Fruit fly (Drosophila melanogaster) whole organism, embryonic: ENCODE results near the gene Cdc16.
A peak's percentile ranks its signal among the peaks of the same experiment; 100 is the strongest.

ENCODE experiments used
- CG11085 ChIP-seq: fragments of 200-800 bp; sonication (Bioruptor generic); IDR thresholded peaks from 2 replicates; pipeline ENCODE4 v1.3.6; 2022; ENCODE audit warnings: missing biosample characterization, missing genetic modification characterization
- CG11398 ChIP-seq: fragments of 200-800 bp; sonication (Bioruptor generic); optimal IDR thresholded peaks from 2 replicates; lab custom pipeline; 2016; ENCODE audit warnings: missing biosample characterization, missing genetic modification characterization
- CG11560 ChIP-seq: fragments of 200-800 bp; sonication (Bioruptor generic); IDR thresholded peaks from 3 replicates; pipeline ENCODE4 v1.3.6; 2022; ENCODE audit warnings: missing biosample characterization, missing genetic modification characterization
- CG12219 ChIP-seq: fragments of 200-800 bp; sonication (Bioruptor generic); optimal IDR thresholded peaks from 3 replicates; lab custom pipeline; 2018; ENCODE audit warnings: missing biosample characterization, mild to moderate bottlenecking, missing genetic modification characterization
- CG13624 ChIP-seq: fragments of 200-800 bp; sonication (Bioruptor generic); optimal IDR thresholded peaks from 2 replicates; lab custom pipeline; 2016; ENCODE audit warnings: missing biosample characterization, missing genetic modification characterization
- CG14710 ChIP-seq: fragments of 200-800 bp; sonication (Bioruptor generic); optimal IDR thresholded peaks from 3 replicates; lab custom pipeline; 2019; ENCODE audit warnings: missing biosample characterization, mild to moderate bottlenecking, missing genetic modification characterization, moderate library complexity
- CG17328 ChIP-seq: fragments of 200-800 bp; sonication (Bioruptor generic); IDR thresholded peaks from 2 replicates; pipeline ENCODE4 v1.3.6; 2022; ENCODE audit warnings: missing biosample characterization, missing genetic modification characterization
- CG17612 ChIP-seq: fragments of 200-800 bp; sonication (Bioruptor generic); IDR thresholded peaks from 2 replicates; pipeline ENCODE4 v1.3.6; 2022; ENCODE audit warnings: missing biosample characterization, missing genetic modification characterization
- CG17802 ChIP-seq: fragments of 200-800 bp; sonication (Bioruptor generic); optimal IDR thresholded peaks from 2 replicates; lab custom pipeline; 2018; ENCODE audit warnings: missing biosample characterization, mild to moderate bottlenecking, missing genetic modification characterization, moderate library complexity
- CG17829 ChIP-seq: fragments of 200-800 bp; optimal IDR thresholded peaks from 2 replicates; lab custom pipeline; 2019; ENCODE audit warnings: missing biosample characterization, mild to moderate bottlenecking, missing genetic modification characterization, moderate library complexity
- CG18476 ChIP-seq: fragments of 200-800 bp; sonication (Bioruptor generic); optimal IDR thresholded peaks from 2 replicates; lab custom pipeline; 2016; ENCODE audit warnings: missing biosample characterization, mild to moderate bottlenecking, missing genetic modification characterization
- CG2120 ChIP-seq: fragments of 200-800 bp; sonication (Bioruptor generic); optimal IDR thresholded peaks from 3 replicates; lab custom pipeline; 2016; ENCODE audit warnings: missing biosample characterization, missing genetic modification characterization
- CG2129 ChIP-seq: fragments of 200-800 bp; sonication (Bioruptor generic); IDR thresholded peaks from 2 replicates; pipeline ENCODE4 v1.3.6; 2022; ENCODE audit warnings: missing biosample characterization, missing genetic modification characterization; ENCODE audit not compliant: partially characterized antibody
- CG31388 ChIP-seq: fragments of 200-800 bp; sonication (Bioruptor generic); optimal IDR thresholded peaks from 2 replicates; lab custom pipeline; 2016; ENCODE audit warnings: missing biosample characterization, missing genetic modification characterization
- CG32772 ChIP-seq: fragments of 200-800 bp; sonication (Bioruptor generic); IDR thresholded peaks from 2 replicates; pipeline ENCODE4 v1.3.6; 2022; ENCODE audit warnings: missing biosample characterization, missing genetic modification characterization
- CG3995 ChIP-seq: fragments of 200-800 bp; sonication (Bioruptor generic); optimal IDR thresholded peaks from 3 replicates; lab custom pipeline; 2016; ENCODE audit warnings: missing biosample characterization, missing genetic modification characterization
- CG4617 ChIP-seq: fragments of 200-800 bp; sonication (Bioruptor generic); optimal IDR thresholded peaks from 3 replicates; lab custom pipeline; 2016; ENCODE audit warnings: missing biosample characterization, missing genetic modification characterization, borderline replicate concordance
- CG4854 ChIP-seq: fragments of 200-800 bp; sonication (Bioruptor generic); optimal IDR thresholded peaks from 2 replicates; lab custom pipeline; 2016; ENCODE audit warnings: missing biosample characterization, missing genetic modification characterization, inconsistent platforms
- CG7372 ChIP-seq: fragments of 200-800 bp; sonication (Bioruptor generic); IDR thresholded peaks from 2 replicates; pipeline ENCODE4 v1.3.6; 2022; ENCODE audit warnings: missing biosample characterization, missing genetic modification characterization
- CG7745 ChIP-seq: fragments of 200-800 bp; sonication (Bioruptor generic); optimal IDR thresholded peaks from 2 replicates; lab custom pipeline; 2018; ENCODE audit warnings: missing biosample characterization, mild to moderate bottlenecking, missing genetic modification characterization, moderate library complexity
- CG7963 ChIP-seq: fragments of 200-800 bp; sonication (Bioruptor generic); IDR thresholded peaks from 3 replicates; pipeline ENCODE4 v1.3.6; 2022; ENCODE audit warnings: missing biosample characterization, missing genetic modification characterization; ENCODE audit not compliant: partially characterized antibody
- CG9817 ChIP-seq: fragments of 200-800 bp; sonication (Bioruptor generic); optimal IDR thresholded peaks from 2 replicates; lab custom pipeline; 2018; ENCODE audit warnings: missing biosample characterization, mild to moderate bottlenecking, missing genetic modification characterization, moderate library complexity
- CHES-1-like ChIP-seq: fragments of 200-800 bp; sonication (Bioruptor generic); optimal IDR thresholded peaks from 2 replicates; lab custom pipeline; 2016; ENCODE audit warnings: missing biosample characterization, missing genetic modification characterization
- Dip2 ChIP-seq: fragments of 200-800 bp; sonication (Bioruptor generic); IDR thresholded peaks from 2 replicates; pipeline ENCODE4 v1.3.6; 2022; ENCODE audit warnings: missing biosample characterization, missing genetic modification characterization
- Ets97D ChIP-seq: fragments of 200-800 bp; sonication (Bioruptor generic); optimal IDR thresholded peaks from 3 replicates; lab custom pipeline; 2016; ENCODE audit warnings: missing biosample characterization, missing genetic modification characterization
- HLH4C ChIP-seq: fragments of 200-800 bp; sonication (Bioruptor generic); IDR thresholded peaks from 3 replicates; pipeline ENCODE4 v1.3.6; 2022; ENCODE audit warnings: missing biosample characterization, missing genetic modification characterization; ENCODE audit not compliant: partially characterized antibody
- Hr51 ChIP-seq, 2 experiments: fragments of 200-800 bp; sonication (Bioruptor generic); optimal IDR thresholded peaks; 2 replicates in 1 of 2; 3 replicates in 1 of 2; lab custom pipeline; 2016 to 2018; ENCODE audit warnings: missing biosample characterization in 2 of 2, missing genetic modification characterization in 2 of 2, mild to moderate bottlenecking in 1 of 2, moderate library complexity in 1 of 2
- NC2α ChIP-seq: fragments of 200-800 bp; sonication (Bioruptor generic); optimal IDR thresholded peaks from 2 replicates; lab custom pipeline; 2016; ENCODE audit warnings: missing biosample characterization, missing genetic modification characterization
- Nf-YC ChIP-seq: fragments of 200-800 bp; optimal IDR thresholded peaks from 3 replicates; lab custom pipeline; 2019; ENCODE audit warnings: missing biosample characterization, mild to moderate bottlenecking, missing genetic modification characterization, moderate library complexity
- Oaz ChIP-seq: fragments of 200-800 bp; sonication (Bioruptor generic); IDR thresholded peaks from 2 replicates; pipeline ENCODE4 v1.3.6; 2022; ENCODE audit warnings: missing biosample characterization, missing genetic modification characterization
- Scr ChIP-seq: fragments of 200-800 bp; sonication (Bioruptor generic); IDR thresholded peaks from 2 replicates; pipeline ENCODE4 v1.3.6; 2022; ENCODE audit warnings: missing biosample characterization, missing genetic modification characterization; ENCODE audit not compliant: partially characterized antibody
- Sry-δ ChIP-seq: fragments of 200-800 bp; sonication (Bioruptor generic); optimal IDR thresholded peaks from 2 replicates; lab custom pipeline; 2016; ENCODE audit warnings: missing biosample characterization, missing genetic modification characterization
- TFAM ChIP-seq: fragments of 200-800 bp; sonication (Bioruptor generic); optimal IDR thresholded peaks from 2 replicates; lab custom pipeline; 2017; ENCODE audit warnings: missing biosample characterization, missing genetic modification characterization, inconsistent platforms
- Usf ChIP-seq: fragments of 200-800 bp; sonication (Bioruptor generic); optimal IDR thresholded peaks from 2 replicates; lab custom pipeline; 2017; ENCODE audit warnings: missing genotype, missing biosample characterization, missing genetic modification characterization
- Xbp1 ChIP-seq: fragments of 200-800 bp; sonication (Bioruptor generic); optimal IDR thresholded peaks from 3 replicates; lab custom pipeline; 2016; ENCODE audit warnings: missing biosample characterization, mild to moderate bottlenecking, missing genetic modification characterization
- aop ChIP-seq: fragments of 200-800 bp; sonication (Bioruptor generic); IDR thresholded peaks from 2 replicates; pipeline ENCODE4 v1.3.6; 2022; ENCODE audit warnings: missing biosample characterization, missing genetic modification characterization
- bbx ChIP-seq: fragments of 200-800 bp; sonication (Bioruptor generic); IDR thresholded peaks from 2 replicates; pipeline ENCODE4 v1.3.6; 2022; ENCODE audit warnings: missing biosample characterization, missing genetic modification characterization; ENCODE audit not compliant: partially characterized antibody
- bcd ChIP-seq: fragments of 200-800 bp; sonication (Bioruptor generic); optimal IDR thresholded peaks from 2 replicates; lab custom pipeline; 2017; ENCODE audit warnings: missing biosample characterization, mild to moderate bottlenecking, missing genetic modification characterization
- cato ChIP-seq: fragments of 200-800 bp; sonication (Bioruptor generic); optimal IDR thresholded peaks from 2 replicates; lab custom pipeline; 2016; ENCODE audit warnings: missing biosample characterization, missing genetic modification characterization, borderline replicate concordance
- croc ChIP-seq: fragments of 200-800 bp; sonication (Bioruptor generic); conservative IDR thresholded peaks from 3 replicates; pipeline ENCODE4 v1.3.6; 2022; ENCODE audit warnings: missing biosample characterization, missing genetic modification characterization
- gt ChIP-seq: fragments of 200-800 bp; sonication (Bioruptor generic); IDR thresholded peaks from 2 replicates; pipeline ENCODE4 v1.3.6; 2022; ENCODE audit warnings: missing biosample characterization, missing genetic modification characterization
- hb ChIP-seq: fragments of 200-800 bp; sonication (Bioruptor generic); IDR thresholded peaks from 3 replicates; pipeline ENCODE4 v1.3.6; 2022; ENCODE audit warnings: missing biosample characterization, missing genetic modification characterization; ENCODE audit not compliant: partially characterized antibody
- lmd ChIP-seq: fragments of 200-800 bp; sonication (Bioruptor generic); IDR thresholded peaks from 2 replicates; pipeline ENCODE4 v1.3.6; 2022; ENCODE audit warnings: missing biosample characterization, missing genetic modification characterization
- nau ChIP-seq: fragments of 200-800 bp; sonication (Bioruptor generic); optimal IDR thresholded peaks from 3 replicates; lab custom pipeline; 2017; ENCODE audit warnings: missing biosample characterization, mild to moderate bottlenecking, missing genetic modification characterization, missing genetic modification reagents
- pnt ChIP-seq: fragments of 200-800 bp; sonication (Bioruptor generic); optimal IDR thresholded peaks from 3 replicates; lab custom pipeline; 2016; ENCODE audit warnings: missing biosample characterization, missing genetic modification characterization
- prd ChIP-seq, 3 experiments: fragments of >200 bp in 2 of 3; fragments of 200-800 bp in 1 of 3; sonication (Bioruptor generic) in 1 of 3; optimal IDR thresholded peaks in 2 of 3; IDR thresholded peaks in 1 of 3; 2 replicates in 2 of 3; 3 replicates in 1 of 3; pipeline versions ENCODE4 v1.3.6 to Lab custom; 2017 to 2022; ENCODE audit warnings: missing biosample characterization in 1 of 3, missing genetic modification characterization in 1 of 3
- rib ChIP-seq: fragments of 200-800 bp; sonication (Bioruptor generic); IDR thresholded peaks from 2 replicates; pipeline ENCODE4 v1.3.6; 2022; ENCODE audit warnings: missing biosample characterization, missing genetic modification characterization
- shn ChIP-seq: fragments of 200-800 bp; sonication (Bioruptor generic); optimal IDR thresholded peaks from 3 replicates; lab custom pipeline; 2016; ENCODE audit warnings: missing biosample characterization, missing genetic modification characterization
- slou ChIP-seq: fragments of 200-800 bp; sonication (Bioruptor generic); optimal IDR thresholded peaks from 3 replicates; lab custom pipeline; 2016; ENCODE audit warnings: missing biosample characterization, missing genetic modification characterization
- trem ChIP-seq: fragments of 200-800 bp; optimal IDR thresholded peaks from 3 replicates; lab custom pipeline; 2019; ENCODE audit warnings: missing biosample characterization, mild to moderate bottlenecking, missing genetic modification characterization, moderate library complexity
- vfl ChIP-seq: fragments of 200-800 bp; sonication (Bioruptor generic); optimal IDR thresholded peaks from 2 replicates; lab custom pipeline; 2016; ENCODE audit warnings: missing biosample characterization, missing genetic modification characterization

Cdc16 gene

dm6 chr3R:23314332-23314731, 33.3 kb downstream of the Cdc16 start (continued):
- no peak for TF ChIP-seq bcd (GFP tag; lab: Kevin White, UChicago)
- TF ChIP-seq CG11398 (GFP tag; lab: Kevin White, UChicago) = peak; percentile 10
- TF ChIP-seq lmd (GFP tag; lab: Robert Waterston, UW) = no peak
- TF ChIP-seq Nf-YC = peak; percentile 63
- TF ChIP-seq CHES-1-like = peak; percentile 31
- no peak for TF ChIP-seq CG7372
- no peak for TF ChIP-seq Sry-δ
- TF ChIP-seq CG13624 (GFP tag; lab: Kevin White, UChicago) = no peak
- TF ChIP-seq CG4617 = no peak
- TF ChIP-seq CG31388 (GFP tag; lab: Kevin White, UChicago) = no peak
- TF ChIP-seq shn (GFP tag; lab: Kevin White, UChicago) = no peak
- no peak for TF ChIP-seq Scr (GFP tag; lab: Robert Waterston, UW)
- TF ChIP-seq CG12219 = peak; percentile 20
- TF ChIP-seq hb (GFP tag; lab: Robert Waterston, UW) = no peak
- TF ChIP-seq CG17829 (tag; lab: Kevin White, UChicago) = peak; percentile 22
- TF ChIP-seq TFAM = no peak
- peak; percentile 91 for TF ChIP-seq Ets97D (GFP tag; lab: Kevin White, UChicago)
- no peak for TF ChIP-seq CG2120 (GFP tag; lab: Kevin White, UChicago)
- TF ChIP-seq gt (GFP tag; lab: Robert Waterston, UW) = no peak
- no peak for TF ChIP-seq CG11560 (tag; lab: Robert Waterston, UW)
- TF ChIP-seq Dip2 (GFP tag; lab: Robert Waterston, UW) = no peak
- no peak for TF ChIP-seq CG32772 (GFP tag; lab: Robert Waterston, UW)
- peak; percentile 65 for TF ChIP-seq nau (GFP tag; lab: Kevin White, UChicago)
- no peak for TF ChIP-seq cato (GFP tag; lab: Kevin White, UChicago)
- peak; percentile 71 for TF ChIP-seq NC2α (GFP tag; lab: Kevin White, UChicago)
- TF ChIP-seq CG18476 (GFP tag; lab: Kevin White, UChicago) = no peak
- TF ChIP-seq prd (optimal IDR thresholded peaks at IDR 0.05; lab: Kevin White, UChicago) = no peak
- 0 out of 3 replicates have a peak, but pooled peaks have one; percentile 12 for TF ChIP-seq prd (GFP tag; IDR thresholded peaks at IDR 0.05; lab: Robert Waterston, UW)
- no peak for TF ChIP-seq CG2129 (GFP tag; lab: Robert Waterston, UW)
- TF ChIP-seq Usf (GFP tag; lab: Kevin White, UChicago) = no peak
- TF ChIP-seq croc (GFP tag; lab: Robert Waterston, UW) = no peak
- peak; percentile 82 for TF ChIP-seq aop (GFP tag; lab: Robert Waterston, UW)
- no peak for TF ChIP-seq CG17612 (GFP tag; lab: Robert Waterston, UW)
- TF ChIP-seq CG11085 = no peak
- 0 out of 2 replicates have a peak, but pooled peaks have one; percentile 32 for TF ChIP-seq CG17328 (GFP tag; lab: Robert Waterston, UW)
- TF ChIP-seq Oaz = no peak
- TF ChIP-seq Hr51 (GFP tag; optimal IDR thresholded peaks at IDR 0.05; lab: Kevin White, UChicago) = peak in 1 of 2 experiments; percentile 42
- no peak for TF ChIP-seq slou (GFP tag; lab: Kevin White, UChicago)
- TF ChIP-seq CG14710 (tag; lab: Kevin White, UChicago) = peak; percentile 12
- no peak for TF ChIP-seq vfl (GFP tag; lab: Kevin White, UChicago)
- no peak for TF ChIP-seq CG4854 (GFP tag; lab: Kevin White, UChicago)
- TF ChIP-seq CG7745 (tag; lab: Kevin White, UChicago) = peak; percentile 40
- peak; percentile 27 for TF ChIP-seq trem (tag; lab: Kevin White, UChicago)
- no peak for TF ChIP-seq rib (GFP tag; lab: Robert Waterston, UW)
- TF ChIP-seq CG7963 (GFP tag; lab: Robert Waterston, UW) = no peak
- TF ChIP-seq CG3995 (GFP tag; lab: Kevin White, UChicago) = no peak
- no peak for TF ChIP-seq Xbp1 (GFP tag; lab: Kevin White, UChicago)
- TF ChIP-seq bbx (GFP tag; lab: Robert Waterston, UW) = no peak
- TF ChIP-seq pnt = no peak
- TF ChIP-seq HLH4C (GFP tag; lab: Robert Waterston, UW) = no peak
- no peak for TF ChIP-seq CG9817
- no peak for TF ChIP-seq CG17802 (tag; lab: Kevin White, UChicago)
